Worm (Caenorhabditis elegans): ENCODE data around the gene C12D5.4.
"Not testable (repeated sequence)": the region's sequence is repeated elsewhere in the genome, so short reads cannot be mapped to it uniquely, and the experiment has no call there.

The C12D5.4 gene

DNA sequence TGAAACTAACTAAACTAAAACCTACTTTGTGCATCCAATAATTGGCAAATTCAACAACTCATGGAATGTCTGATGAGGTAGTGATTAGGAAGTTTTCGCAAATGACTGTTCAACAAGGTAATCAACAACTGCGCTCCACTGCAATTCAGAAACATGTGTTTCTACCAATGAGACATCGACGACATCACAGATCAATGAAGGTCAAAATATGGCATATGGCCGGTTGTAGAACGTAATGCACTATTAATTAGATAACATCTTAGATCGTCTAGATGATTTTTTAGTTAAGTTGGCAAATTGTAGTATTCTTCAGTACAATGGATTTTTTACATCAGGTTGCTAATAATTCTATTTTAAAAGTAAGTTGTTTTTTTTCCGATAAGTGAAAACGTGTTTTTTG lies 13.8 kb downstream of the C12D5.4 start, which contains the start of the genes nhr-94 and nhr-152:
Gene nhr-94 (minus strand): TSS at position 147 of the 400 bp plus-strand sequence.
Gene nhr-152 (plus strand): TSS at position 162 of the 400 bp plus-strand sequence.
- TF ChIP-seq sea-1 (GFP tag; conservative IDR thresholded peaks at IDR 0.05): no peak
- no peak for TF ChIP-seq aly-1 (tag; optimal IDR thresholded peaks at IDR 0.05)
- no peak for TF ChIP-seq hnd-1 (tag; optimal IDR thresholded peaks at IDR 0.05)
- TF ChIP-seq tra-4 (tag; optimal IDR thresholded peaks at IDR 0.05): no peak
- no peak for TF ChIP-seq hmg-4 (GFP tag; optimal IDR thresholded peaks at IDR 0.05)
- no peak for TF ChIP-seq B0310.2 (tag; optimal IDR thresholded peaks at IDR 0.05)
- no peak for TF ChIP-seq F13C5.2 (tag; optimal IDR thresholded peaks at IDR 0.05)
- no peak for TF ChIP-seq scrt-1 (GFP tag; IDR thresholded peaks at IDR 0.05)
- TF ChIP-seq ceh-36 (tag; optimal IDR thresholded peaks at IDR 0.05): no peak

DNA sequence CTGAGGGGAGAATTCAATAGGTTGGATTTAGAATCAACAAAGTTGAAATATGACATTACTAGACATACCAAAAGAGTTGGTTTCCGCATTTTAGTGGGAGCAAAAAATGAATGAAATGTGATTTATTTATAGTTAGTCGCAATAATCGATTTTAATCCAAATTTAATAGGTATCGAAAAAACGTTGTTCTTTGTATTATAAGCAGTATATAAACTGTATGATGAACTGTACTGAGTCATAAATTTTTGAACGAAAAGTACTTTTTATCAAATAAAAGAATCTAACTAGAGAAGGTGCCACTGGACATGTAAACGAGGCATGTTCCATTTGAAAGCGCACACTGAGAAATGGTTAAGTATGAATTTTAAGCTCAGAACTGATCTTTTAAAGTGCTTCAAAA lies 17.5 kb downstream of the C12D5.4 start, which contains the start of gene C12D5.9:
Gene C12D5.9 (minus strand): TSS at position 101 of the 400 bp plus-strand sequence.
- no peak for TF ChIP-seq scrt-1 (GFP tag; IDR thresholded peaks at IDR 0.05)
- TF ChIP-seq hmbx-1 (tag; optimal IDR thresholded peaks at IDR 0.05): no peak
- TF ChIP-seq sea-1 (GFP tag; conservative IDR thresholded peaks at IDR 0.05): no peak
- no peak for TF ChIP-seq tbx-11 (GFP tag; IDR thresholded peaks at IDR 0.05)
- TF ChIP-seq pes-1 (GFP tag; IDR thresholded peaks at IDR 0.05): no peak
- TF ChIP-seq B0310.2 (tag; optimal IDR thresholded peaks at IDR 0.05): no peak
- TF ChIP-seq hnd-1 (tag; optimal IDR thresholded peaks at IDR 0.05): no peak
- no peak for TF ChIP-seq hmg-4 (GFP tag; optimal IDR thresholded peaks at IDR 0.05)
- TF ChIP-seq ets-7 (tag; optimal IDR thresholded peaks at IDR 0.05): no peak
- no peak for TF ChIP-seq flt-1 (GFP tag; IDR thresholded peaks at IDR 0.05)
- TF ChIP-seq tra-4 (tag; optimal IDR thresholded peaks at IDR 0.05): no peak
- no peak for TF ChIP-seq ceh-13 (GFP tag; optimal IDR thresholded peaks at IDR 0.05)
- no peak for TF ChIP-seq ama-1 (optimal IDR thresholded peaks at IDR 0.05)
- no peak for TF ChIP-seq tbx-37 (GFP tag; conservative IDR thresholded peaks at IDR 0.05)
- no peak for TF ChIP-seq aly-1 (tag; optimal IDR thresholded peaks at IDR 0.05)
- TF ChIP-seq ceh-36 (tag; optimal IDR thresholded peaks at IDR 0.05): no peak
- no peak for TF ChIP-seq F13C5.2 (tag; optimal IDR thresholded peaks at IDR 0.05)

DNA sequence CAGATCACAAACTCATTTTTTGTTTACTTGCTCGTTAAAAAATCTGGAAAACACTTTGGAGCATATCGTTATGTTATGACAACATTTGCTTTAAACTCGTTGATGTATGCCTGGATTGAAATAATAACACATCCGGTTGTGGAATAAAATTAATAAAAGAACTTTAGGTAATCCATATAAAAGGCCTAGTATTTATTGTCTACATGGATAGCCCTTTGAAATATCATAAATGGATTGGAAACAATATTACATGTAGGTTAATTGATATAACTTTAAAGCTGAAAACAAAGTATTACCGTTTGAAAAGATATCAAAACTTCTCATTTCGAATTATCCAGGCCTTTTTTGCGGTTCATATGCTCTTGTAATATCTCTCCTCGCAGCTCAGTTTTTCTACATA lies 18.3 kb downstream of the C12D5.4 start:
- no peak for TF ChIP-seq pes-1 (GFP tag; IDR thresholded peaks at IDR 0.05)
- no peak for TF ChIP-seq B0310.2 (tag; optimal IDR thresholded peaks at IDR 0.05)
- no peak for TF ChIP-seq ets-7 (tag; optimal IDR thresholded peaks at IDR 0.05)
- no peak for TF ChIP-seq tra-4 (tag; optimal IDR thresholded peaks at IDR 0.05)
- TF ChIP-seq F13C5.2 (tag; optimal IDR thresholded peaks at IDR 0.05): no peak
- TF ChIP-seq tbx-11 (GFP tag; IDR thresholded peaks at IDR 0.05): no peak
- TF ChIP-seq hmg-4 (GFP tag; optimal IDR thresholded peaks at IDR 0.05): no peak
- TF ChIP-seq hmbx-1 (tag; optimal IDR thresholded peaks at IDR 0.05): no peak
- TF ChIP-seq hnd-1 (tag; optimal IDR thresholded peaks at IDR 0.05): no peak
- TF ChIP-seq flt-1 (GFP tag; IDR thresholded peaks at IDR 0.05): no peak
- TF ChIP-seq tbx-37 (GFP tag; conservative IDR thresholded peaks at IDR 0.05): no peak

DNA sequence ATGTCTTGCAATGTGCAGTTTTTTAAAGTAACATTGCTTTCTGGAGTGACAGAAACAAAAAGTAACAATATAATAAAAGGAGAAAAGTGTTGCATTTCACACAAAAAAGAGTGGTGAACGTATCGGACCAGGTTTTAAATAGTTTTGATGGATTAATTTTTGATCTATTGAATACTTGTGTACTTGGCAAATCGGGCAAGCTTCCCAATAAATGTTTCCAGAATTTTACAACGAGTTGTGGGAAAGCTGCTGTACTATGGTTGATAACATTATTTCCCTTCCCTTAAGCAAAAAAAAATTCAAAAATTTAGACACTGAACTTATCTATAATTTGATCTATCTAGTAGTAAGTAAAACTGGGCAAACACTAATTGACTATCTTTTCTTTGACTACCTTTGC lies 21.0 kb downstream of the C12D5.4 start, which contains the start of gene C12D5.10:
Gene C12D5.10 (minus strand): TSS at position 101 of the 400 bp plus-strand sequence.
- no peak for TF ChIP-seq aly-1 (tag; optimal IDR thresholded peaks at IDR 0.05)
- no peak for TF ChIP-seq hmg-4 (GFP tag; optimal IDR thresholded peaks at IDR 0.05)
- TF ChIP-seq ets-7 (tag; optimal IDR thresholded peaks at IDR 0.05): no peak
- TF ChIP-seq pes-1 (GFP tag; IDR thresholded peaks at IDR 0.05): no peak
- no peak for TF ChIP-seq ceh-36 (tag; optimal IDR thresholded peaks at IDR 0.05)
- TF ChIP-seq hmbx-1 (tag; optimal IDR thresholded peaks at IDR 0.05): no peak
- no peak for TF ChIP-seq tra-4 (tag; optimal IDR thresholded peaks at IDR 0.05)
- no peak for TF ChIP-seq scrt-1 (GFP tag; IDR thresholded peaks at IDR 0.05)
- no peak for TF ChIP-seq B0310.2 (tag; optimal IDR thresholded peaks at IDR 0.05)
- no peak for TF ChIP-seq ama-1 (optimal IDR thresholded peaks at IDR 0.05)
- TF ChIP-seq sea-1 (GFP tag; conservative IDR thresholded peaks at IDR 0.05): no peak
- no peak for TF ChIP-seq hnd-1 (tag; optimal IDR thresholded peaks at IDR 0.05)
- TF ChIP-seq ceh-13 (GFP tag; optimal IDR thresholded peaks at IDR 0.05): no peak
- no peak for TF ChIP-seq tbx-11 (GFP tag; IDR thresholded peaks at IDR 0.05)

DNA sequence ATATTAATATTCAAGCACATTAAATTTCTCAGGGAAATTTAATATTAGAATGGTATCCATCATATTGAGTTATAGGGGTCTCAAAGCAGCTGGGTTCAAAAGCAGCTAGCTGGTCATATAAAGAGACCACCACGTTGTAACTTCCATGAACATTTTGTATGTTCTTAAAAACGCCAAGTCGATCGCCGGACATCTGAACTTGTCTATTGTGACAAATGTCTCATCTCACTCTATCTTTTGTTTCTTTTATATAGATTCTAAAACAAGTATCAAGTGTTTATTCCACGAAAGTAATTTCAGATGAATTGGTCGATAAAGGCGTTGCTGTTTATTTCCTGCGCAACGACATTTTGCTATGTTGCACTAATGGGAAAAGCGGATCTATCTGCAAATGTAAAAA lies 24.5 kb downstream of the C12D5.4 start, which contains the start of gene ZK105.3:
Gene ZK105.3 (plus strand): TSS at position 301 of the 400 bp plus-strand sequence.
- TF ChIP-seq tbx-37 (GFP tag; conservative IDR thresholded peaks at IDR 0.05): no peak
- no peak for TF ChIP-seq flt-1 (GFP tag; IDR thresholded peaks at IDR 0.05)
- no peak for TF ChIP-seq scrt-1 (GFP tag; IDR thresholded peaks at IDR 0.05)
- no peak for TF ChIP-seq pes-1 (GFP tag; IDR thresholded peaks at IDR 0.05)
- no peak for TF ChIP-seq B0310.2 (tag; optimal IDR thresholded peaks at IDR 0.05)
- no peak for TF ChIP-seq tbx-11 (GFP tag; IDR thresholded peaks at IDR 0.05)
- no peak for TF ChIP-seq sea-1 (GFP tag; conservative IDR thresholded peaks at IDR 0.05)
- TF ChIP-seq hnd-1 (tag; optimal IDR thresholded peaks at IDR 0.05): no peak
- no peak for TF ChIP-seq ama-1 (optimal IDR thresholded peaks at IDR 0.05)

DNA sequence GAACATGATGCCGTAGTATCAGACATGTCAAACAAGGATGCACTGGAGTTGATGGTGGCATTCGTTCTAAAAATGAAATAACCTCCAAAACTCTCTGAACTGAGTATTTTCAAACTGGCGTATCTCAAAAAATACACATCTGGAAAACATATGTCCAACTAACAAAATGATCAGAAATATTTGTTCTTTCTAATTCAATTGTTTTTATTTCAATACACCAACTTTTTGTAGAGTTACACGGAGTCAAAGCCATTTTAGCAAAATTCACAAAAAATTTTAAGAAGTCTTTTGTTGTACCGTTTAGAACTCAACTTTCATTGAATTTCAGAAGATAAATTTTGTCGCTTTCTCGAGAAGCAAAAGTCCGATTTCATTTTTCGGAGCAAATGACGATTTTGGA lies 31.2 kb downstream of the C12D5.4 start, which contains the start of gene srsx-40:
Gene srsx-40 (minus strand): TSS at position 101 of the 400 bp plus-strand sequence.
- not testable (repeated sequence) for TF ChIP-seq hmbx-1 (tag; optimal IDR thresholded peaks at IDR 0.05); hnd-1 (tag; optimal IDR thresholded peaks at IDR 0.05); tbx-37 (GFP tag; conservative IDR thresholded peaks at IDR 0.05)

DNA sequence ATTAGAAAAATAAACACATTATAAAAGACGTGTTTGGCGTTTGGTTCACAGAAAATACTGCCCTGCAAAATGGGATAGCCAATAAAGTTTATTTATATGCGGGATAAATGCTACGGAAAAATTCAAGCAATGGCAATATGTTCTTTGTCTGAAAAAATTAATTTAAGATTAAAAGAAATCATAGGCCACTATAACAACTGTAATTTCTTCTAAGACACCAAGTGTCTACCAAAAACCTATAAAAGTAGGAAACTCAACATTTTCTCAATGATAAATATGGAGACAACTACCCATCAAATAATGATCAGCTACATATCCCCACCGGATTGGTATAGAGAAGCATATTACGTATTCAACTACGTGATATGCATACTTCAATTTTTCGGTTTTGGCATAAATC lies 33.0 kb downstream of the C12D5.4 start, which contains the start of gene srw-3:
Gene srw-3 (plus strand): TSS at position 301 of the 400 bp plus-strand sequence.
- TF ChIP-seq hmg-4 (GFP tag; optimal IDR thresholded peaks at IDR 0.05): no peak
- no peak for TF ChIP-seq flt-1 (GFP tag; IDR thresholded peaks at IDR 0.05)

DNA sequence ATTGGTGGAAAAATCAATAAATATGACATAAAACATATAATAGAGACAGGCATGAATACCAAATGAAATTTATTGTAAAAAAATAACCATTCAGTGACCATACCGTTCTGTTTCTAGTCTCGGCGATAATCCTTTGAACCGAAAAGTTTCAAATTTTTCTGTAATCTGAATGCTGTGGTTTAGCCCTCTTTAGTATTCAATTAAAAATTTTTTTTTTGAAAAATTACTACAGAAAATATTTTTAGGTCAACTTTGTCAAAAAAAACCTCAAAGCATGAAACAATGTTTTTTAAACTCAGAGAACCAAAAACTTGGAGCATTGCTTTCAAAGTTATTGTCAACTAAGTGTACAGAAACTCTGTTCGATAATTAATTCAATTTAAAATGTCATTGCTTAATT lies 36.2 kb downstream of the C12D5.4 start, which contains the start of gene ZK105.11:
Gene ZK105.11 (minus strand): TSS at position 101 of the 400 bp plus-strand sequence.
- TF ChIP-seq ama-1 (optimal IDR thresholded peaks at IDR 0.05) (no peak), flt-1 (GFP tag; IDR thresholded peaks at IDR 0.05) (no peak), tbx-37 (GFP tag; conservative IDR thresholded peaks at IDR 0.05) (no peak), sea-1 (GFP tag; conservative IDR thresholded peaks at IDR 0.05) (no peak), tra-4 (tag; optimal IDR thresholded peaks at IDR 0.05) (no peak), scrt-1 (GFP tag; IDR thresholded peaks at IDR 0.05) (no peak), aly-1 (tag; optimal IDR thresholded peaks at IDR 0.05) (no peak), ets-7 (tag; optimal IDR thresholded peaks at IDR 0.05) (no peak), hnd-1 (tag; optimal IDR thresholded peaks at IDR 0.05) (no peak), ceh-13 (GFP tag; optimal IDR thresholded peaks at IDR 0.05) (no peak), pes-1 (GFP tag; IDR thresholded peaks at IDR 0.05) (no peak), hmbx-1 (tag; optimal IDR thresholded peaks at IDR 0.05) (no peak), ceh-36 (tag; optimal IDR thresholded peaks at IDR 0.05) (no peak), tbx-11 (GFP tag; IDR thresholded peaks at IDR 0.05) (no peak), hmg-4 (GFP tag; optimal IDR thresholded peaks at IDR 0.05) (no peak)

Measured in whole organism, early embryonic.